Fruit fly (Drosophila melanogaster): ENCODE results near the gene CG4199.

CG4199 gene

DNA sequence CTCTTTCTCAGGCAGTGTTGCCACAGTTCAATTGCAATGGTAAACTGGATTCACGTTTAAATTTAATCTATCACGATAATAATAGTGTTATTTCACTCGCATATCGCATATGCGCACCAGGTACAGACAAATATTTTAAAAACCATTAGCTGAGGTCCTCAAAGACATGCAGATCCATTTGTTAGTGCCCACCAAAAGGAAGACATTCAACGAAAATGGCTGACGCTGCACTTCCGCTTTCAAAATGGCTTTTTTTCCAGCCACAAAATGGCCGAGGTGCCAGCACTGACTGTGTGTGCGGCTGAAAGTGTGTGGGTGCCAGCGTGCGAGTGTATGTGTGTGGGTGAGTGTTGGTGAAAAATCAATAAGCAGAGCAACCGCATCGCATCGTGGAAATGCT is 12.2 kb downstream of the CG4199 start (continued):
- TF ChIP-seq CG9727 (GFP tag; optimal IDR thresholded peaks at IDR 0.05), result peak; percentile 48
- no peak for TF ChIP-seq gsb (GFP tag; IDR thresholded peaks at IDR 0.05)
- TF ChIP-seq CG18599 (GFP tag; optimal IDR thresholded peaks at IDR 0.05), result no peak
- no peak for TF ChIP-seq repo (GFP tag; optimal IDR thresholded peaks at IDR 0.05)
- no peak for TF ChIP-seq schlank (tag; optimal IDR thresholded peaks at IDR 0.05)
- no peak for TF ChIP-seq CG11093 (GFP tag; IDR thresholded peaks at IDR 0.05)
- peak in 1 of 2 experiments; percentile 0 for TF ChIP-seq insv (GFP tag; optimal IDR thresholded peaks at IDR 0.05)
- no peak for TF ChIP-seq CG7745 (tag; optimal IDR thresholded peaks at IDR 0.05)
- peak; percentile 18 for TF ChIP-seq Nf-YB (GFP tag; optimal IDR thresholded peaks at IDR 0.05)
- peak; percentile 36 for TF ChIP-seq kah (GFP tag; optimal IDR thresholded peaks at IDR 0.05)
- peak; percentile 48 for TF ChIP-seq Nf-YC (tag; optimal IDR thresholded peaks at IDR 0.05)
- no peak for TF ChIP-seq CG18764 (GFP tag; optimal IDR thresholded peaks at IDR 0.05)
- peak; percentile 17 for TF ChIP-seq CG4820 (GFP tag; optimal IDR thresholded peaks at IDR 0.05)
- no peak; the same call in 2 of the 3 replicates for TF ChIP-seq CG17361 (GFP tag; IDR thresholded peaks at IDR 0.05)
- no peak for TF ChIP-seq Aef1 (GFP tag; IDR thresholded peaks at IDR 0.05)
- TF ChIP-seq sc (optimal IDR thresholded peaks at IDR 0.05), result no peak
- no peak for TF ChIP-seq sc (GFP tag; optimal IDR thresholded peaks at IDR 0.05)
- TF ChIP-seq sug (tag; optimal IDR thresholded peaks at IDR 0.05), result peak; percentile 50
- peak; percentile 0 to 18 for TF ChIP-seq Pdp1 (GFP tag; optimal IDR thresholded peaks at IDR 0.05)
- TF ChIP-seq shn (GFP tag; optimal IDR thresholded peaks at IDR 0.05), result no peak
- no peak for TF ChIP-seq esg (GFP tag; conservative IDR thresholded peaks at IDR 0.05)
- TF ChIP-seq cas (GFP tag; IDR thresholded peaks at IDR 0.05), result no peak
- peak; percentile 18 for TF ChIP-seq Mes4 (GFP tag; optimal IDR thresholded peaks at IDR 0.05)
- peak; percentile 35 for TF ChIP-seq CG10209 (GFP tag; optimal IDR thresholded peaks at IDR 0.05)
- TF ChIP-seq grn (GFP tag; optimal IDR thresholded peaks at IDR 0.05), result no peak
- peak; percentile 40 for TF ChIP-seq HLHmδ (GFP tag; optimal IDR thresholded peaks at IDR 0.05)
- peak; percentile 91 for TF ChIP-seq Ets97D (GFP tag; optimal IDR thresholded peaks at IDR 0.05)
- TF ChIP-seq CG34376 (GFP tag; optimal IDR thresholded peaks at IDR 0.05), result peak; percentile 16
- peak; percentile 8 for TF ChIP-seq CG30403 (GFP tag; optimal IDR thresholded peaks at IDR 0.05)
- no peak for TF ChIP-seq Dad (GFP tag; optimal IDR thresholded peaks at IDR 0.05)
- TF ChIP-seq CG18619 (GFP tag; optimal IDR thresholded peaks at IDR 0.05), result peak; percentile 34
- peak; percentile 48 for TF ChIP-seq CG4328 (GFP tag; optimal IDR thresholded peaks at IDR 0.05)
- peak; percentile 35; the same call in 1 of the 2 replicates for TF ChIP-seq slbo (GFP tag; IDR thresholded peaks at IDR 0.05)
- TF ChIP-seq CG11085 (GFP tag; IDR thresholded peaks at IDR 0.05), result no peak
- TF ChIP-seq Adf1 (GFP tag; IDR thresholded peaks at IDR 0.05), result no peak
- TF ChIP-seq CG33213 (GFP tag; optimal IDR thresholded peaks at IDR 0.05), result no peak
- TF ChIP-seq Asciz (GFP tag; optimal IDR thresholded peaks at IDR 0.05), result peak; percentile 54
- TF ChIP-seq cg (GFP tag; optimal IDR thresholded peaks at IDR 0.05), result peak; percentile 79
- TF ChIP-seq knrl (GFP tag; IDR thresholded peaks at IDR 0.05; ENCODE audit: partially characterized antibody), result no peak
- TF ChIP-seq CG9932 (GFP tag; IDR thresholded peaks at IDR 0.05), result no peak
- TF ChIP-seq br (optimal IDR thresholded peaks at IDR 0.05), result no peak
- peak; percentile 35 for TF ChIP-seq CG5180 (GFP tag; optimal IDR thresholded peaks at IDR 0.05)
- TF ChIP-seq CG14710 (tag; optimal IDR thresholded peaks at IDR 0.05), result peak; percentile 55
- no peak for TF ChIP-seq p53 (GFP tag; optimal IDR thresholded peaks at IDR 0.05)
- no peak for TF ChIP-seq Hey (tag; optimal IDR thresholded peaks at IDR 0.05)
- no peak for TF ChIP-seq Elba2 (GFP tag; optimal IDR thresholded peaks at IDR 0.05)
- no peak for TF ChIP-seq h (optimal IDR thresholded peaks at IDR 0.05)
- TF ChIP-seq HmgD (GFP tag; optimal IDR thresholded peaks at IDR 0.05), result no peak
- TF ChIP-seq ttk (GFP tag; IDR thresholded peaks at IDR 0.05), result no peak
- TF ChIP-seq CG6654 (GFP tag; optimal IDR thresholded peaks at IDR 0.05), result no peak
- no peak for TF ChIP-seq fru (optimal IDR thresholded peaks at IDR 0.05)
- TF ChIP-seq crc (GFP tag; optimal IDR thresholded peaks at IDR 0.05), result no peak
- peak; percentile 23 for TF ChIP-seq Xbp1 (GFP tag; optimal IDR thresholded peaks at IDR 0.05)

Measured in whole organism, embryonic.